Fruit fly (Drosophila melanogaster) whole organism, embryonic: Measurements from ENCODE around the gene Pdxk.

ENCODE experiments used
- Atf6 ChIP-seq: fragments of 200-800 bp; sonication (Bioruptor generic); IDR thresholded peaks from 2 replicates; pipeline ENCODE4 v1.3.6; 2022; ENCODE audit warnings: missing biosample characterization, missing genetic modification characterization
- B-H1 ChIP-seq: fragments of 200-800 bp; sonication (Bioruptor generic); IDR thresholded peaks from 3 replicates; pipeline ENCODE4 v1.3.6; 2022; ENCODE audit warnings: missing biosample characterization, missing genetic modification characterization
- B-H2 ChIP-seq: fragments of 200-800 bp; sonication (Bioruptor generic); optimal IDR thresholded peaks from 2 replicates; lab custom pipeline; 2018; ENCODE audit warnings: missing biosample characterization, mild to moderate bottlenecking, missing genetic modification characterization
- CG10147 ChIP-seq: fragments of 200-800 bp; sonication (Bioruptor generic); optimal IDR thresholded peaks from 2 replicates; lab custom pipeline; 2019; ENCODE audit warnings: missing biosample characterization, mild to moderate bottlenecking, missing genetic modification characterization, moderate library complexity
- CG11560 ChIP-seq: fragments of 200-800 bp; sonication (Bioruptor generic); IDR thresholded peaks from 3 replicates; pipeline ENCODE4 v1.3.6; 2022; ENCODE audit warnings: missing biosample characterization, missing genetic modification characterization
- CG12071 ChIP-seq: fragments of 200-800 bp; sonication (Bioruptor generic); optimal IDR thresholded peaks from 3 replicates; lab custom pipeline; 2018; ENCODE audit warnings: missing biosample characterization, mild to moderate bottlenecking, missing genetic modification characterization
- CG12769 ChIP-seq: fragments of 200-800 bp; sonication (Bioruptor generic); optimal IDR thresholded peaks from 2 replicates; lab custom pipeline; 2019; ENCODE audit warnings: missing biosample characterization, mild to moderate bottlenecking, missing genetic modification characterization, moderate library complexity
- CG15073 ChIP-seq: fragments of 200-800 bp; sonication (Bioruptor generic); optimal IDR thresholded peaks from 2 replicates; lab custom pipeline; 2016; ENCODE audit warnings: missing biosample characterization, missing genetic modification characterization
- CG2116 ChIP-seq: fragments of 200-800 bp; sonication (Bioruptor generic); optimal IDR thresholded peaks from 3 replicates; lab custom pipeline; 2018; ENCODE audit warnings: missing biosample characterization, mild to moderate bottlenecking, missing genetic modification characterization
- CG31365 ChIP-seq: fragments of 200-800 bp; sonication (Bioruptor generic); optimal IDR thresholded peaks from 2 replicates; lab custom pipeline; 2018; ENCODE audit warnings: missing biosample characterization, mild to moderate bottlenecking, missing genetic modification characterization
- CG3407 ChIP-seq: fragments of 200-800 bp; sonication (Bioruptor generic); optimal IDR thresholded peaks from 2 replicates; lab custom pipeline; 2018; ENCODE audit warnings: missing biosample characterization, mild to moderate bottlenecking, missing genetic modification characterization
- CG5180 ChIP-seq: fragments of 200-800 bp; sonication (Bioruptor generic); optimal IDR thresholded peaks from 3 replicates; lab custom pipeline; 2017; ENCODE audit warnings: missing biosample characterization, missing genetic modification characterization, mild to moderate bottlenecking, moderate library complexity, missing genetic modification reagents
- CG6272 ChIP-seq: fragments of 200-800 bp; sonication (Bioruptor generic); IDR thresholded peaks from 2 replicates; pipeline ENCODE4 v1.3.6; 2022; ENCODE audit warnings: missing biosample characterization, missing genetic modification characterization
- CG6689 ChIP-seq: fragments of 200-800 bp; sonication (Bioruptor generic); IDR thresholded peaks from 2 replicates; pipeline ENCODE4 v1.3.6; 2022; ENCODE audit warnings: missing biosample characterization, missing genetic modification characterization
- CG7786 ChIP-seq: fragments of 200-800 bp; sonication (Bioruptor generic); optimal IDR thresholded peaks from 2 replicates; lab custom pipeline; 2016; ENCODE audit warnings: missing biosample characterization, missing genetic modification characterization
- CG8944 ChIP-seq: fragments of 200-800 bp; sonication (Bioruptor generic); optimal IDR thresholded peaks from 3 replicates; lab custom pipeline; 2016; ENCODE audit warnings: missing biosample characterization, missing genetic modification characterization
- CG9932 ChIP-seq: fragments of 200-800 bp; sonication (Bioruptor generic); IDR thresholded peaks from 2 replicates; pipeline ENCODE4 v1.3.6; 2022; ENCODE audit warnings: missing biosample characterization, missing genetic modification characterization
- CHES-1-like ChIP-seq: fragments of 200-800 bp; sonication (Bioruptor generic); optimal IDR thresholded peaks from 2 replicates; lab custom pipeline; 2016; ENCODE audit warnings: missing biosample characterization, missing genetic modification characterization
- D ChIP-seq, 2 experiments: fragments of 200-800 bp in 1 of 2; fragments of >200 bp in 1 of 2; sonication (Bioruptor generic) in 1 of 2; optimal IDR thresholded peaks; 2 replicates in 1 of 2; 3 replicates in 1 of 2; lab custom pipeline; 2017; ENCODE audit warnings: mild to moderate bottlenecking in 1 of 2, missing biosample characterization in 1 of 2, missing genetic modification characterization in 1 of 2, missing genetic modification reagents in 1 of 2
- Dbx ChIP-seq: fragments of 200-800 bp; sonication (Bioruptor generic); IDR thresholded peaks from 3 replicates; pipeline ENCODE4 v1.3.6; 2022; ENCODE audit warnings: missing biosample characterization, missing genetic modification characterization
- E2f1 ChIP-seq: fragments of 200-800 bp; sonication (Bioruptor generic); IDR thresholded peaks from 2 replicates; pipeline ENCODE4 v1.3.6; 2022; ENCODE audit warnings: missing biosample characterization, missing genetic modification characterization
- Fer1 ChIP-seq: fragments of 200-800 bp; sonication (Bioruptor generic); optimal IDR thresholded peaks from 2 replicates; lab custom pipeline; 2017; ENCODE audit warnings: missing biosample characterization, mild to moderate bottlenecking, missing genetic modification characterization
- Fer3 ChIP-seq: fragments of 200-800 bp; sonication (Bioruptor generic); optimal IDR thresholded peaks from 2 replicates; lab custom pipeline; 2018; ENCODE audit warnings: missing biosample characterization, mild to moderate bottlenecking, missing genetic modification characterization, moderate library complexity
- HLH3B ChIP-seq: fragments of 200-800 bp; sonication (Bioruptor generic); IDR thresholded peaks from 2 replicates; pipeline ENCODE4 v1.3.6; 2022; ENCODE audit warnings: missing biosample characterization, missing genetic modification characterization
- Hr51 ChIP-seq, 2 experiments: fragments of 200-800 bp; sonication (Bioruptor generic); optimal IDR thresholded peaks; 2 replicates in 1 of 2; 3 replicates in 1 of 2; lab custom pipeline; 2016 to 2018; ENCODE audit warnings: missing biosample characterization in 2 of 2, missing genetic modification characterization in 2 of 2, mild to moderate bottlenecking in 1 of 2, moderate library complexity in 1 of 2
- MESR4 ChIP-seq: fragments of 200-800 bp; sonication (Bioruptor generic); optimal IDR thresholded peaks from 2 replicates; lab custom pipeline; 2018; ENCODE audit warnings: missing biosample characterization, mild to moderate bottlenecking, missing genetic modification characterization, moderate library complexity
- Nf-YA ChIP-seq: fragments of 200-800 bp; sonication (Bioruptor generic); IDR thresholded peaks from 2 replicates; pipeline ENCODE4 v1.3.6; 2022; ENCODE audit warnings: missing biosample characterization, missing genetic modification characterization
- Side ChIP-seq: fragments of 200-800 bp; sonication (Bioruptor generic); optimal IDR thresholded peaks from 2 replicates; lab custom pipeline; 2016; ENCODE audit warnings: missing biosample characterization, missing genetic modification characterization
- Sry-δ ChIP-seq: fragments of 200-800 bp; sonication (Bioruptor generic); optimal IDR thresholded peaks from 2 replicates; lab custom pipeline; 2016; ENCODE audit warnings: missing biosample characterization, missing genetic modification characterization
- Xrp1 ChIP-seq: fragments of 200-800 bp; sonication (Bioruptor generic); IDR thresholded peaks from 2 replicates; pipeline ENCODE4 v1.3.6; 2022; ENCODE audit warnings: missing biosample characterization, missing genetic modification characterization
- ac ChIP-seq: fragments of 200-800 bp; sonication (Bioruptor generic); optimal IDR thresholded peaks from 3 replicates; lab custom pipeline; 2017; ENCODE audit warnings: missing biosample characterization, mild to moderate bottlenecking, missing genetic modification characterization
- ara ChIP-seq: fragments of 200-800 bp; sonication (Bioruptor generic); IDR thresholded peaks from 2 replicates; pipeline ENCODE4 v1.3.6; 2022; ENCODE audit warnings: missing biosample characterization, missing genetic modification characterization
- bab2 ChIP-seq: fragments of 200-800 bp; sonication (Bioruptor generic); optimal IDR thresholded peaks from 2 replicates; lab custom pipeline; 2016; ENCODE audit warnings: missing biosample characterization, missing genetic modification characterization
- cad ChIP-seq: fragments of >200 bp; optimal IDR thresholded peaks from 2 replicates; lab custom pipeline; 2017; ENCODE audit warnings: missing biosample characterization, missing genetic modification characterization
- cas ChIP-seq: fragments of 200-800 bp; sonication (Bioruptor generic); IDR thresholded peaks from 2 replicates; pipeline ENCODE4 v1.3.6; 2022; ENCODE audit warnings: missing biosample characterization, missing genetic modification characterization
- exex ChIP-seq: fragments of 200-800 bp; sonication (Bioruptor generic); optimal IDR thresholded peaks from 4 replicates; lab custom pipeline; 2018; ENCODE audit warnings: missing biosample characterization, mild to moderate bottlenecking, missing genetic modification characterization, moderate library complexity
- gt ChIP-seq: fragments of 200-800 bp; sonication (Bioruptor generic); IDR thresholded peaks from 2 replicates; pipeline ENCODE4 v1.3.6; 2022; ENCODE audit warnings: missing biosample characterization, missing genetic modification characterization
- inv ChIP-seq: fragments of 200-800 bp; sonication (Bioruptor generic); IDR thresholded peaks from 2 replicates; pipeline ENCODE4 v1.3.6; 2022; ENCODE audit warnings: missing biosample characterization, missing genetic modification characterization; ENCODE audit not compliant: partially characterized antibody
- otp ChIP-seq: fragments of 200-800 bp; sonication (Bioruptor generic); IDR thresholded peaks from 3 replicates; pipeline ENCODE4, ENCODE4 v1.3.6; 2022; ENCODE audit warnings: missing biosample characterization, missing genetic modification characterization
- pho ChIP-seq: fragments of 200-800 bp; sonication (Bioruptor generic); optimal IDR thresholded peaks from 2 replicates; lab custom pipeline; 2016; ENCODE audit warnings: missing biosample characterization, missing genetic modification characterization
- pita ChIP-seq: fragments of 200-800 bp; sonication (Bioruptor generic); optimal IDR thresholded peaks from 2 replicates; lab custom pipeline; 2017; ENCODE audit warnings: missing biosample characterization, mild to moderate bottlenecking, missing genetic modification characterization
- repo ChIP-seq: fragments of 200-800 bp; sonication (Bioruptor generic); optimal IDR thresholded peaks from 2 replicates; lab custom pipeline; 2016; ENCODE audit warnings: missing biosample characterization, missing genetic modification characterization
- ro ChIP-seq: fragments of 200-800 bp; sonication (Bioruptor generic); IDR thresholded peaks from 2 replicates; pipeline ENCODE4 v1.3.6; 2022; ENCODE audit warnings: missing biosample characterization, missing genetic modification characterization
- row ChIP-seq: fragments of 200-800 bp; sonication (Bioruptor generic); IDR thresholded peaks from 3 replicates; pipeline ENCODE4 v1.3.6; 2022; ENCODE audit warnings: missing biosample characterization, missing genetic modification characterization
- sc ChIP-seq, 3 experiments: fragments of >200 bp in 2 of 3; fragments of 200-800 bp in 1 of 3; sonication (Bioruptor generic) in 1 of 3; optimal IDR thresholded peaks; 2 replicates in 2 of 3; 3 replicates in 1 of 3; lab custom pipeline; 2017; ENCODE audit warnings: mild to moderate bottlenecking in 1 of 3, missing biosample characterization in 1 of 3, missing genetic modification characterization in 1 of 3, missing genetic modification reagents in 1 of 3
- seq ChIP-seq: fragments of 200-800 bp; sonication (Bioruptor generic); IDR thresholded peaks from 2 replicates; pipeline ENCODE4 v1.3.6; 2022; ENCODE audit warnings: missing biosample characterization, missing genetic modification characterization
- sisA ChIP-seq: fragments of 200-800 bp; sonication (Bioruptor generic); IDR thresholded peaks from 2 replicates; pipeline ENCODE4 v1.3.6; 2022; ENCODE audit warnings: missing biosample characterization, missing genetic modification characterization
- slp2 ChIP-seq: fragments of 200-800 bp; sonication (Bioruptor generic); optimal IDR thresholded peaks from 2 replicates; lab custom pipeline; 2016; ENCODE audit warnings: missing biosample characterization, missing genetic modification characterization
- usp ChIP-seq: fragments of >200 bp; optimal IDR thresholded peaks from 2 replicates; lab custom pipeline; 2017; ENCODE audit warnings: missing biosample characterization, missing genetic modification characterization
- wor ChIP-seq: fragments of 200-800 bp; sonication (Bioruptor generic); IDR thresholded peaks from 2 replicates; pipeline ENCODE4 v1.3.6; 2022; ENCODE audit warnings: missing biosample characterization, missing genetic modification characterization
- zen2 ChIP-seq: fragments of 200-800 bp; sonication (Bioruptor generic); IDR thresholded peaks from 3 replicates; pipeline ENCODE4 v1.3.6; 2022; ENCODE audit warnings: missing biosample characterization, missing genetic modification characterization; ENCODE audit not compliant: partially characterized antibody
- zf30C ChIP-seq: fragments of 200-800 bp; sonication (Bioruptor generic); optimal IDR thresholded peaks from 3 replicates; lab custom pipeline; 2018; ENCODE audit warnings: missing biosample characterization, mild to moderate bottlenecking, missing genetic modification characterization

Gene Pdxk

dm6 chr3L:9358713-9359040 is 1.4 kb upstream of the Pdxk start, which contains the start of the genes UGP and Svip (continued):
- TF ChIP-seq CG6272 (GFP tag; lab: Robert Waterston, UW): no peak
- TF ChIP-seq CG11560 (tag; lab: Robert Waterston, UW): no peak
- TF ChIP-seq B-H1 (GFP tag; lab: Robert Waterston, UW): no peak
- no peak for TF ChIP-seq ac (GFP tag; lab: Kevin White, UChicago)
- no peak for TF ChIP-seq CG10147 (GFP tag; lab: Kevin White, UChicago)
- peak; percentile 27 for TF ChIP-seq CG12769
- TF ChIP-seq CHES-1-like (GFP tag; lab: Kevin White, UChicago): no peak
- TF ChIP-seq CG8944: no peak
- TF ChIP-seq HLH3B: no peak
- TF ChIP-seq CG31365 (tag; lab: Kevin White, UChicago): no peak
- peak; percentile 15 for TF ChIP-seq CG2116 (GFP tag; lab: Kevin White, UChicago)
- no peak for TF ChIP-seq CG7786 (GFP tag; lab: Kevin White, UChicago)
- no peak for TF ChIP-seq CG5180 (GFP tag; lab: Kevin White, UChicago)
- no peak for TF ChIP-seq cad (GFP tag; lab: Kevin White, UChicago)
- TF ChIP-seq pita: no peak
- no peak for TF ChIP-seq zen2 (GFP tag; lab: Robert Waterston, UW)
- TF ChIP-seq Dbx (GFP tag; lab: Robert Waterston, UW): no peak
- no peak for TF ChIP-seq sisA (GFP tag; lab: Robert Waterston, UW)
- no peak for TF ChIP-seq cas (GFP tag; lab: Robert Waterston, UW)
- TF ChIP-seq CG12071 (GFP tag; lab: Kevin White, UChicago): no peak
- TF ChIP-seq otp: no peak
- no peak for TF ChIP-seq Xrp1 (GFP tag; lab: Robert Waterston, UW)
- no peak for TF ChIP-seq ro (GFP tag; lab: Robert Waterston, UW)
- TF ChIP-seq usp (GFP tag; lab: Kevin White, UChicago): no peak
- no peak for TF ChIP-seq pho (GFP tag; lab: Kevin White, UChicago)
- no peak for TF ChIP-seq Nf-YA
- TF ChIP-seq Hr51 (GFP tag; optimal IDR thresholded peaks at IDR 0.05; lab: Kevin White, UChicago): peak in 1 of 2 experiments; percentile 9
- peak; percentile 13 for TF ChIP-seq exex
- peak; percentile 37; the same call in 2 of the 3 replicates for TF ChIP-seq row (GFP tag; lab: Robert Waterston, UW)
- TF ChIP-seq bab2 (GFP tag; lab: Kevin White, UChicago): no peak
- TF ChIP-seq CG3407: no peak
- no peak for TF ChIP-seq gt
- no peak for TF ChIP-seq zf30C (GFP tag; lab: Kevin White, UChicago)
- no peak for TF ChIP-seq repo (GFP tag; lab: Kevin White, UChicago)
- TF ChIP-seq slp2 (GFP tag; lab: Kevin White, UChicago): no peak
- TF ChIP-seq Fer3 (tag; lab: Kevin White, UChicago): peak; percentile 13
- no peak for TF ChIP-seq Side
- no peak for TF ChIP-seq CG6689
- TF ChIP-seq sc (optimal IDR thresholded peaks at IDR 0.05; lab: Kevin White, UChicago): no peak
- no peak for TF ChIP-seq sc (GFP tag; optimal IDR thresholded peaks at IDR 0.05; lab: Kevin White, UChicago)
- TF ChIP-seq CG15073 (GFP tag; lab: Kevin White, UChicago): no peak
- no peak for TF ChIP-seq wor (GFP tag; lab: Robert Waterston, UW)
- peak; percentile 43 for TF ChIP-seq MESR4 (GFP tag; lab: Kevin White, UChicago)
- TF ChIP-seq B-H2 (GFP tag; lab: Kevin White, UChicago): no peak
- no peak for TF ChIP-seq seq (GFP tag; lab: Robert Waterston, UW)
- no peak for TF ChIP-seq ara
- no peak for TF ChIP-seq inv (GFP tag; lab: Robert Waterston, UW)
- no peak for TF ChIP-seq CG9932 (GFP tag; lab: Robert Waterston, UW)
- no peak for TF ChIP-seq D (optimal IDR thresholded peaks at IDR 0.05; lab: Kevin White, UChicago)
- TF ChIP-seq D (GFP tag; optimal IDR thresholded peaks at IDR 0.05; lab: Kevin White, UChicago): no peak
- 0 out of 2 replicates have a peak, but pooled peaks have one; percentile 8 for TF ChIP-seq Atf6 (GFP tag; lab: Robert Waterston, UW)
- no peak for TF ChIP-seq Fer1 (GFP tag; lab: Kevin White, UChicago)
- no peak for TF ChIP-seq E2f1 (GFP tag; lab: Robert Waterston, UW)
- TF ChIP-seq Sry-δ (GFP tag; lab: Kevin White, UChicago): no peak
